Fruit fly (Drosophila melanogaster) ovary, adult (tissue): ENCODE measurements around the gene mbo.
"Not testable (repeated sequence)": the region's sequence is repeated elsewhere in the genome, so short reads cannot be mapped to it uniquely, and the experiment has no call there.

Experiments
- CG17801 ChIP-seq: fragments of 200-800 bp; optimal IDR thresholded peaks from 2 replicates; lab custom pipeline; 2019; ENCODE audit warnings: missing biosample characterization, mild to moderate bottlenecking, missing genetic modification characterization, moderate library complexity; ENCODE audit not compliant: partially characterized antibody

The mbo gene

dm6 chr3R:12678850-12679249 is at the start of gene mbo:
mbo (minus strand) TSS chr3R:12679052.
- TF ChIP-seq CG17801 (GFP tag; lab: Kevin White, UChicago), result no peak

- TF ChIP-seq CG17801 (GFP tag; lab: Kevin White, UChicago), result no peak
Observed at dm6 chr3R:12727944-12728649, 49.2 kb upstream of the mbo start.

dm6 chr3R:12723759-12724158 is 44.9 kb upstream of the mbo start:
- TF ChIP-seq CG17801 (GFP tag; lab: Kevin White, UChicago), result peak; percentile 10

dm6 chr3R:12722392-12722914 is 43.6 kb upstream of the mbo start, which contains the start of gene Men:
Men (minus strand) TSS chr3R:12722442.
- TF ChIP-seq CG17801 (GFP tag; lab: Kevin White, UChicago), result peak; percentile 75

dm6 chr3R:12720344-12721200 is 41.7 kb upstream of the mbo start:
- TF ChIP-seq CG17801 (GFP tag; lab: Kevin White, UChicago), result no peak

- peak; percentile 68 for TF ChIP-seq CG17801 (GFP tag; lab: Kevin White, UChicago)
Observed at dm6 chr3R:12719627-12720343, 40.9 kb upstream of the mbo start.

- no peak for TF ChIP-seq CG17801 (GFP tag; lab: Kevin White, UChicago)
Observed at dm6 chr3R:12718536-12719033, 39.7 kb upstream of the mbo start.

- TF ChIP-seq CG17801 (GFP tag; lab: Kevin White, UChicago), result peak; percentile 30
Observed at dm6 chr3R:12717588-12718535, 39.0 kb upstream of the mbo start.

dm6 chr3R:12716894-12717293 is 38.0 kb upstream of the mbo start:
- no peak for TF ChIP-seq CG17801 (GFP tag; lab: Kevin White, UChicago)

dm6 chr3R:12716251-12716650 is 37.4 kb upstream of the mbo start:
- peak; percentile 5 for TF ChIP-seq CG17801 (GFP tag; lab: Kevin White, UChicago)

- TF ChIP-seq CG17801 (GFP tag; lab: Kevin White, UChicago), result no peak
Observed at dm6 chr3R:12715253-12715652, 36.4 kb upstream of the mbo start.

- TF ChIP-seq CG17801 (GFP tag; lab: Kevin White, UChicago), result not testable (repeated sequence)
Observed at dm6 chr3R:12712178-12713172, 33.6 kb upstream of the mbo start, which contains the start of gene PolQ. PolQ (minus strand) TSS chr3R:12712299.
